Worm (Caenorhabditis elegans): ENCODE data around the gene osta-2.

Gene osta-2

DNA sequence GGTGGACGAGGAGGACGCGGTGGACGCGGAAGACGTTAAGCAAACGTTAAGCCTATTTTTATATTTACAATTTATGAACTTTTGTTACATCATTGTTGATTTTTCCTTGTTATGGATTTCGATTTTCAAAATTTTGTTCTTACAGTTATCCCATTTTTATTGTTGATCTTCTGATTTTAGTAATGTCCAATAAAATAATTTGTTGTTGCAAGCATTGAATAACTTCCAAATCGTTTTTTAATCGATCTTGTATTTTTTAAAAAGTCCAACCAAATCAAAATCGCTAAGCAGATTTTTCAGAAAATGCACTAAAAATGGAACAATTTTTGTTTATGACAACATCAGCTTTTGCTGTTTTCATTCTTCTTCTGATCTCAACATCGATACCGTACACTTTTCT lies 10.3 kb downstream of the osta-2 start, which contains the start of gene zipt-3:
Gene zipt-3, plus strand, starts transcription at position 301 of the 400 bp plus-strand sequence.
- TF ChIP-seq nhr-2 (tag; optimal IDR thresholded peaks at IDR 0.05), result no peak
- TF ChIP-seq sem-2 (GFP tag; optimal IDR thresholded peaks at IDR 0.05), result no peak
- no peak for TF ChIP-seq bed-3 (GFP tag; optimal IDR thresholded peaks at IDR 0.05)
- no peak for TF ChIP-seq elt-3 (tag; optimal IDR thresholded peaks at IDR 0.05)
- no peak for TF ChIP-seq lin-13 (tag; optimal IDR thresholded peaks at IDR 0.05)
- no peak for TF ChIP-seq mab-5 (tag; optimal IDR thresholded peaks at IDR 0.05)
- TF ChIP-seq mls-2 (tag; optimal IDR thresholded peaks at IDR 0.05), result no peak
- no peak for TF ChIP-seq snpc-4 (tag; optimal IDR thresholded peaks at IDR 0.05)
- no peak for TF ChIP-seq drap-1 (GFP tag; optimal IDR thresholded peaks at IDR 0.05)
- no peak for TF ChIP-seq nhr-12 (tag; optimal IDR thresholded peaks at IDR 0.05)
- TF ChIP-seq ceh-39 (tag; optimal IDR thresholded peaks at IDR 0.05), result no peak
- TF ChIP-seq ham-2 (GFP tag; optimal IDR thresholded peaks at IDR 0.05), result no peak
- TF ChIP-seq sptf-1 (tag; optimal IDR thresholded peaks at IDR 0.05), result no peak
- no peak for TF ChIP-seq blmp-1 (tag; optimal IDR thresholded peaks at IDR 0.05)
- TF ChIP-seq lin-32 (GFP tag; optimal IDR thresholded peaks at IDR 0.05), result no peak

- TF ChIP-seq blmp-1 (tag; optimal IDR thresholded peaks at IDR 0.05) (no peak), lin-13 (tag; optimal IDR thresholded peaks at IDR 0.05) (no peak), zip-8 (tag; optimal IDR thresholded peaks at IDR 0.05) (no peak), unc-62 (GFP tag; optimal IDR thresholded peaks at IDR 0.05) (no peak), snpc-4 (tag; optimal IDR thresholded peaks at IDR 0.05) (no peak), elt-3 (tag; optimal IDR thresholded peaks at IDR 0.05) (no peak), nhr-2 (tag; optimal IDR thresholded peaks at IDR 0.05) (no peak), nhr-237 (tag; optimal IDR thresholded peaks at IDR 0.05) (no peak), ceh-43 (GFP tag; optimal IDR thresholded peaks at IDR 0.05) (no peak), sptf-1 (tag; optimal IDR thresholded peaks at IDR 0.05) (no peak), ceh-39 (tag; optimal IDR thresholded peaks at IDR 0.05) (no peak), elt-1 (tag; optimal IDR thresholded peaks at IDR 0.05; ENCODE audit: borderline replicate concordance, insufficient read depth) (no peak)
Observed at ce11 chrII:5719848-5720247, 12.4 kb downstream of the osta-2 start, which contains the start of gene damt-1. TSS of gene damt-1 (plus strand) at chrII:5720148.

DNA sequence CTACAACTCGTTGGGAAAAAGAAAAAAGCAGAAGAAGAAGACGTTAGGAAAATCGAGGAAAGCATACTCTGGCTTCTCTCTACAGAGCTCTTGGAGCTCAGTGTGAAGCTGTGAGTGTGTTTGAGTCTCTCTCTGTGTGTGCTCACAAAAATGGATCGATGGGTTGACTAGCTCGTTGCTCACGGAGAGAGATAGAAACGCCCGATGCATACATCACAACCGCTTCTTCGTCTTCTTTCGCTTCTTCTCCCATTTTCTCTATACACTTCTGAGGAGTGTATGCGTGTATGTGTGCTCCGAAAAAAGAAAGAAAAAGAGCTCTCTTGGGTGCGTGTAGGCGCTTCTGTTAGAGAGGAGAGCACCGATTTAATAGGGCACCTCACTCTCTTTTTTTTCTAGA lies 17.6 kb downstream of the osta-2 start:
- TF ChIP-seq lin-32 (GFP tag; optimal IDR thresholded peaks at IDR 0.05) (no peak), ztf-11 (tag; optimal IDR thresholded peaks at IDR 0.05) (no peak), pha-4 (tag; optimal IDR thresholded peaks at IDR 0.05) (no peak), cnd-1 (tag; optimal IDR thresholded peaks at IDR 0.05) (no peak), ces-1 (GFP tag; optimal IDR thresholded peaks at IDR 0.05) (peak; percentile 63), blmp-1 (tag; optimal IDR thresholded peaks at IDR 0.05) (no peak), mab-5 (tag; optimal IDR thresholded peaks at IDR 0.05) (no peak), nhr-2 (tag; optimal IDR thresholded peaks at IDR 0.05) (no peak), nhr-28 (tag; optimal IDR thresholded peaks at IDR 0.05) (no peak), mep-1 (tag; optimal IDR thresholded peaks at IDR 0.05) (peak; percentile 25), elt-3 (tag; optimal IDR thresholded peaks at IDR 0.05) (no peak)

DNA sequence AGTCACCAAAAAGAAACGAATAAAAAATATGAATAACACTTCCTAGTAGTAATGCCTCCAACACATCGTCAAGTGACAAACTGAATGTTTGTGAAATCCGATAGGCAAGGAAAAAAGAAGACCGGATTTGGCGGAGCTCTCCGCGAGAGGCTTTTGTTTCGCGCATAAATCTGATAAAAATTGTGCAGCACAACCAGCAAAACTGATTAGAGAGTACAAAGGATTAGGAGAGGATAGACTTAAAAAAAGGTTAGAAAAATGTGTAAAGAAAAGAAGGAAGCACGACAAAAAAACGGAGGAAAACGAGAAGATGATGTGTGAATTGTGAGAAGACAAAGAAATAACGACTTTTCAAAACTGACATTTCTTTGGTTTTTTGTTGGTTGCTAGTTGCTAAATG lies 20.2 kb downstream of the osta-2 start, which contains the start of gene rab-3:
Gene rab-3, minus strand, starts transcription at position 147 of the 400 bp plus-strand sequence.
- TF ChIP-seq pha-4 (tag; optimal IDR thresholded peaks at IDR 0.05) (no peak), ces-1 (GFP tag; optimal IDR thresholded peaks at IDR 0.05) (peak; percentile 72)

DNA sequence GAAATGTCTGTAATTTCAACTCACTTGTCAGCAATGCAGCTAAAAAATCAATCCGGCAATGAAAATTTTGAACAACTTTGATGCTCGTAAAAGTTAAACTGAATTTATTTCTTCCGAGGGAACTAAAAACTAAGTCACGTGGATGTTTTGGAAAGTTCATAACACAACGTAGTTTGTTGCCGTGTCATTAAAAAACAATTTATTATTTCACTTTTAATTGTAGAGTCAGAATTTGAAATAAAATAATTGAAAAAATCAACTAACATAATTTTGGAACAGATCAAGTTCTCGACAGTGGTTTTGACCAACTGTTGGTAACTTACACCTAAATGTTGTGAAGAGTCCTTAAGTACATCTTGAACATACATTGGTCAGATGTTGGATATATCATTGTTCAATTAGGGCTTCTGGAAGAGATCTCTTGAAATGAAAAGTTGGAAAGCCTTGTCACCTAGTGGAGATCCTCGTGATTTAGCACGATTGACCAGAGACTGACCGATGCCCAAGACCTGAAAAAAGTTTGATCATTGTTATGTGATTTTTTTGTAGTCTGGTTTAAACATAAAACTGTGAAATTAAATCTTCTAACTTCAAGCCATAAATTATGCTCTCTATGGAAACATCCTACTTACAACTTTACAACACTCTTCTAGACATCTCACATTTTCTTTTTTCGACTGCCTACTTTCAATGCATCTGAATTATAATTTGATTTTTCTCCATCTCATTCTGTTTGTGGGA lies 23.0 kb downstream of the osta-2 start, which contains the start of the genes C18A3.7 and C18A3.11:
Gene C18A3.7, minus strand, starts transcription at position 101 of the 741 bp plus-strand sequence.
Gene C18A3.11, plus strand, starts transcription at position 691 of the 741 bp plus-strand sequence.
- no peak for TF ChIP-seq unc-120 (tag; optimal IDR thresholded peaks at IDR 0.05; ENCODE audit: poor library complexity, severe bottlenecking)
- no peak for TF ChIP-seq snpc-4 (tag; optimal IDR thresholded peaks at IDR 0.05)
- TF ChIP-seq ham-2 (GFP tag; optimal IDR thresholded peaks at IDR 0.05), result no peak
- TF ChIP-seq ceh-83 (GFP tag; optimal IDR thresholded peaks at IDR 0.05), result no peak
- TF ChIP-seq cnd-1 (tag; optimal IDR thresholded peaks at IDR 0.05), result no peak
- TF ChIP-seq tbx-8 (GFP tag; optimal IDR thresholded peaks at IDR 0.05), result no peak
- TF ChIP-seq mab-5 (tag; optimal IDR thresholded peaks at IDR 0.05), result no peak
- TF ChIP-seq ztf-11 (tag; optimal IDR thresholded peaks at IDR 0.05), result no peak
- TF ChIP-seq nhr-28 (tag; optimal IDR thresholded peaks at IDR 0.05), result no peak
- TF ChIP-seq ceh-39 (tag; optimal IDR thresholded peaks at IDR 0.05), result no peak
